Worm (Caenorhabditis elegans) whole organism, L2 larva: ENCODE results near the gene wdr-5.2.

Experiments used
- C34F6.9 ChIP-seq: fragments of 150-350 bp; optimal IDR thresholded peaks from 2 replicates; lab custom pipeline; 2014; ENCODE audit warnings: missing biosample characterization, missing genetic modification characterization
- F13H6.1 ChIP-seq: sonication (generic microtip); optimal IDR thresholded peaks from 2 replicates; lab custom pipeline; 2016; ENCODE audit warnings: missing genetic modification characterization, missing compliant biosample characterization
- R02D3.7 ChIP-seq: fragments of 150-350 bp; optimal IDR thresholded peaks from 2 replicates; lab custom pipeline; 2014; ENCODE audit warnings: missing biosample characterization, missing genetic modification characterization
- aly-2 ChIP-seq: fragments of 150-350 bp; optimal IDR thresholded peaks from 2 replicates; lab custom pipeline; 2014; ENCODE audit warnings: missing biosample characterization, missing genetic modification characterization
- ama-1 ChIP-seq: fragments of 150-350 bp; optimal IDR thresholded peaks from 2 replicates; lab custom pipeline; 2018; ENCODE audit warnings: inconsistent platforms
- blmp-1 ChIP-seq: sonication (generic microtip); optimal IDR thresholded peaks from 2 replicates; lab custom pipeline; 2017; ENCODE audit warnings: missing genetic modification characterization, mild to moderate bottlenecking, missing compliant biosample characterization, antibody characterized with exemption, moderate library complexity; ENCODE audit not compliant: insufficient read depth
- ceh-16 ChIP-seq: fragments of 150-350 bp; optimal IDR thresholded peaks from 2 replicates; lab custom pipeline; 2014; ENCODE audit warnings: missing biosample characterization, missing genetic modification characterization
- ceh-82 ChIP-seq: fragments of 150-350 bp; optimal IDR thresholded peaks from 2 replicates; lab custom pipeline; 2014; ENCODE audit warnings: missing biosample characterization, missing genetic modification characterization
- dmd-4 ChIP-seq: sonication (generic microtip); optimal IDR thresholded peaks from 2 replicates; lab custom pipeline; 2017; ENCODE audit warnings: missing biosample characterization, missing genetic modification characterization
- egl-27 ChIP-seq: sonication (generic microtip); optimal IDR thresholded peaks from 3 replicates; lab custom pipeline; 2017; ENCODE audit warnings: missing biosample characterization, missing genetic modification reagents, missing genetic modification characterization
- elt-1 ChIP-seq: fragments of 150-350 bp; optimal IDR thresholded peaks from 2 replicates; lab custom pipeline; 2014; ENCODE audit warnings: missing biosample characterization, missing genetic modification characterization
- fos-1 ChIP-seq: fragments of 150-350 bp; optimal IDR thresholded peaks from 2 replicates; lab custom pipeline; 2014; ENCODE audit warnings: missing biosample characterization, missing genetic modification characterization
- lin-11 ChIP-seq: fragments of 150-350 bp; sonication (generic microtip); optimal IDR thresholded peaks from 2 replicates; lab custom pipeline; 2014; ENCODE audit warnings: missing biosample characterization, missing genetic modification characterization, inconsistent platforms, mixed read lengths
- lsy-2 ChIP-seq, 2 experiments: fragments of 150-350 bp in 1 of 2; sonication (generic microtip) in 1 of 2; optimal IDR thresholded peaks; 2 replicates each; lab custom pipeline; 2014 to 2017; ENCODE audit warnings: missing biosample characterization in 2 of 2, missing genetic modification characterization in 2 of 2
- mdl-1 ChIP-seq, 2 experiments: fragments of 150-350 bp in 1 of 2; sonication (generic microtip) in 1 of 2; optimal IDR thresholded peaks; 2 replicates each; lab custom pipeline; 2017; ENCODE audit warnings: missing biosample characterization in 2 of 2, missing genetic modification characterization in 2 of 2
- nhr-10 ChIP-seq: sonication (generic microtip); optimal IDR thresholded peaks from 2 replicates; lab custom pipeline; 2017; ENCODE audit warnings: missing biosample characterization, missing genetic modification characterization
- nhr-11 ChIP-seq: fragments of 150-350 bp; optimal IDR thresholded peaks from 2 replicates; lab custom pipeline; 2014; ENCODE audit warnings: missing biosample characterization, missing genetic modification characterization
- nhr-12 ChIP-seq: fragments of 150-350 bp; optimal IDR thresholded peaks from 2 replicates; lab custom pipeline; 2014; ENCODE audit warnings: missing biosample characterization, missing genetic modification characterization
- nhr-129 ChIP-seq: fragments of 150-350 bp; optimal IDR thresholded peaks from 2 replicates; lab custom pipeline; 2014; ENCODE audit warnings: missing biosample characterization, missing genetic modification characterization
- nhr-21 ChIP-seq: fragments of 150-350 bp; optimal IDR thresholded peaks from 2 replicates; lab custom pipeline; 2014; ENCODE audit warnings: missing biosample characterization, missing genetic modification characterization
- nhr-23 ChIP-seq: fragments of 150-350 bp; optimal IDR thresholded peaks from 2 replicates; lab custom pipeline; 2014; ENCODE audit warnings: missing biosample characterization, missing genetic modification reagents, missing genetic modification characterization
- nhr-237 ChIP-seq: fragments of 150-350 bp; optimal IDR thresholded peaks from 2 replicates; lab custom pipeline; 2014; ENCODE audit warnings: missing biosample characterization, missing genetic modification characterization
- nhr-25 ChIP-seq: fragments of 150-350 bp; sonication (generic microtip); optimal IDR thresholded peaks from 3 replicates; lab custom pipeline; 2014; ENCODE audit warnings: missing biosample characterization, missing genetic modification characterization
- nhr-6 ChIP-seq: fragments of 150-350 bp; optimal IDR thresholded peaks from 2 replicates; lab custom pipeline; 2014; ENCODE audit warnings: missing biosample characterization, missing genetic modification characterization
- nhr-77 ChIP-seq: fragments of 150-350 bp; optimal IDR thresholded peaks from 2 replicates; lab custom pipeline; 2014; ENCODE audit warnings: missing biosample characterization, missing genetic modification characterization
- sem-4 ChIP-seq: fragments of 150-350 bp; optimal IDR thresholded peaks from 2 replicates; lab custom pipeline; 2014; ENCODE audit warnings: missing biosample characterization, missing genetic modification reagents, missing genetic modification characterization
- skn-1 ChIP-seq: sonication (generic microtip); optimal IDR thresholded peaks from 2 replicates; lab custom pipeline; 2017; ENCODE audit warnings: missing biosample characterization, missing genetic modification characterization
- sma-9 ChIP-seq, 2 experiments: fragments of 150-350 bp in 1 of 2; sonication (generic microtip) in 1 of 2; optimal IDR thresholded peaks; 2 replicates each; lab custom pipeline; 2014 to 2016; ENCODE audit warnings: missing genetic modification characterization in 2 of 2, mild to moderate bottlenecking in 1 of 2, missing biosample characterization in 1 of 2, missing compliant biosample characterization in 1 of 2, missing genetic modification reagents in 1 of 2, moderate library complexity in 1 of 2
- snpc-4 ChIP-seq: fragments of 150-350 bp; optimal IDR thresholded peaks from 2 replicates; lab custom pipeline; 2014; ENCODE audit warnings: missing biosample characterization, missing genetic modification characterization
- unc-39 ChIP-seq: fragments of 150-350 bp; optimal IDR thresholded peaks from 2 replicates; lab custom pipeline; 2014; ENCODE audit warnings: missing biosample characterization, missing genetic modification characterization
- unc-55 ChIP-seq: fragments of 150-350 bp; sonication (generic microtip); optimal IDR thresholded peaks from 3 replicates; lab custom pipeline; 2014; ENCODE audit warnings: missing biosample characterization, missing genetic modification reagents, missing genetic modification characterization
- unc-62 ChIP-seq: fragments of 150-350 bp; optimal IDR thresholded peaks from 2 replicates; lab custom pipeline; 2014; ENCODE audit warnings: missing biosample characterization, missing genetic modification reagents, missing genetic modification characterization
- zag-1 ChIP-seq: fragments of 150-350 bp; optimal IDR thresholded peaks from 2 replicates; lab custom pipeline; 2014; ENCODE audit warnings: missing biosample characterization, missing genetic modification characterization

The wdr-5.2 gene

ce11 chrX:14327398-14327797 is 22.5 kb upstream of the wdr-5.2 start, which contains the start of gene C11H1.7:
TSS of gene C11H1.7 (plus strand) at chrX:14327409.
- TF ChIP-seq unc-55 (peak; percentile 19), lsy-2 (tag; optimal IDR thresholded peaks at IDR 0.05; lab: Kevin White, UChicago) (no peak)
- TF ChIP-seq, all 48 proteins: peak for 1

ce11 chrX:14329348-14329747 is 20.6 kb upstream of the wdr-5.2 start:
- TF ChIP-seq nhr-12 (tag; lab: Kevin White, UChicago) (no peak), F13H6.1 (tag; lab: Kevin White, UChicago) (peak; percentile 15), egl-27 (peak; percentile 12)
- TF ChIP-seq, all 48 proteins: peak for 2

DNA sequence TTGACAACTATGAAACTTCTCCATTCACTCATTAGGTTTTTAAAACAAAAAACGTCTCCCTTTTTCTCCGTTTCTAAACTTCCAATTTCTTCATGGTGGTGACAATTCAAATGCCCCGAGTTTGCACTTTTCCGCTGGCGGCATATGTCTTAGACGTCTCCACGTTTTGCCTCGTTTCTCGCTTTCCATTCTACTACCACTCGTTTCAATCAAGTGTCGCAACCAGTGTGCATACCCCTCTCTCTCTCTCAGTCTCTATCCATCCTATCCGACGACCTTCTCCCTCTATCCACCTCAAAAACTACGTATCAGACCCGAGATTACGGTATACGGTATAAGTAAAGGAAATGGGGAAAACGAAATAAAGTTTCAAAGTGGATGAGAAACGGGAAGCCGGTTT is 15.8 kb upstream of the wdr-5.2 start:
- TF ChIP-seq fos-1 (tag; lab: Kevin White, UChicago) (peak; percentile 27), nhr-129 (tag; lab: Kevin White, UChicago) (peak; percentile 69), C34F6.9 (peak; percentile 27), nhr-6 (tag; lab: Kevin White, UChicago) (peak; percentile 28), lsy-2 (tag; optimal IDR thresholded peaks at IDR 0.05; lab: Kevin White, UChicago) (peak in 1 of 2 experiments; percentile 68), nhr-77 (tag; lab: Kevin White, UChicago) (no peak), nhr-11 (no peak), nhr-21 (tag; lab: Kevin White, UChicago) (peak; percentile 46), F13H6.1 (tag; lab: Kevin White, UChicago) (peak; percentile 26), elt-1 (no peak), unc-39 (tag; lab: Kevin White, UChicago) (no peak), blmp-1 (tag; lab: Kevin White, UChicago) (peak; percentile 32), sma-9 (GFP tag; optimal IDR thresholded peaks at IDR 0.05; lab: Kevin White, UChicago) (peak; percentile 61), sma-9 (tag; optimal IDR thresholded peaks at IDR 0.05; lab: Kevin White, UChicago) (no peak), ceh-16 (tag; lab: Kevin White, UChicago) (no peak), egl-27 (peak; percentile 26), unc-62 (GFP tag; lab: Kevin White, UChicago) (no peak)

- TF ChIP-seq nhr-23 (tag; lab: Kevin White, UChicago), result no peak
- TF ChIP-seq skn-1 (tag; lab: Kevin White, UChicago), result no peak
- no peak for TF ChIP-seq nhr-6 (tag; lab: Kevin White, UChicago)
- no peak for TF ChIP-seq dmd-4 (tag; lab: Kevin White, UChicago)
- no peak for TF ChIP-seq nhr-77 (tag; lab: Kevin White, UChicago)
- TF ChIP-seq sem-4 (tag; lab: Kevin White, UChicago), result no peak
- no peak for TF ChIP-seq nhr-10 (tag; lab: Kevin White, UChicago)
- no peak for TF ChIP-seq snpc-4 (tag; lab: Kevin White, UChicago)
- no peak for TF ChIP-seq zag-1 (tag; lab: Kevin White, UChicago)
- no peak for TF ChIP-seq mdl-1 (tag; optimal IDR thresholded peaks at IDR 0.05; lab: Kevin White, UChicago)
- no peak for TF ChIP-seq nhr-21 (tag; lab: Kevin White, UChicago)
- no peak for TF ChIP-seq C34F6.9
Measured at ce11 chrX:14335220-14335619, 14.7 kb upstream of the wdr-5.2 start, which contains the start of gene K04G11.1. TSS of gene K04G11.1 (plus strand) at chrX:14335520.

DNA sequence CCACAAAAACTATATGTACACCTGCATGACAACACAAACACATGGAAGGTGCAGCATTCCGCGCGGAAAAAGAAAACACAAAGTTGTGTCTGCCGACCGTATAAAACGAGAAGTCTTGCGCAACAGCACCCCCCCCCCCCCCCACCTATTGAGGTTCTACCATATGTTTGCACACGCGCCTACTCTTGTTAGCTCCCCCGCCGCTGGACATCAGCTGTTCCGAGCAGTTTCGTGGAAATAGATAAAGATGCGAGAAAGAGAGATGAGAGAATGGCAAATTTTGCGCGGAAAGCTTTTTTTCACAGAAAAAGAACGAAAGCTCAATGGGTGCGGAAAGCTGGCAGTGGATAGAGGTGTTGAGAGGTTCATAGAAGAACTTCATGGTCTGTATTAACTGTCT is 14.3 kb upstream of the wdr-5.2 start:
- TF ChIP-seq mdl-1 (tag; optimal IDR thresholded peaks at IDR 0.05; lab: Kevin White, UChicago) (no peak), blmp-1 (tag; lab: Kevin White, UChicago) (no peak), nhr-23 (tag; lab: Kevin White, UChicago) (no peak), lin-11 (tag; lab: Kevin White, UChicago) (no peak), sem-4 (tag; lab: Kevin White, UChicago) (no peak), R02D3.7 (tag; lab: Kevin White, UChicago) (no peak)
- TF ChIP-seq, all 48 proteins: peak for 0

ce11 chrX:14338896-14339295 is 11.0 kb upstream of the wdr-5.2 start:
- TF ChIP-seq unc-39 (tag; lab: Kevin White, UChicago) (no peak), aly-2 (tag; lab: Kevin White, UChicago) (no peak), R02D3.7 (tag; lab: Kevin White, UChicago) (no peak), nhr-129 (tag; lab: Kevin White, UChicago) (no peak), zag-1 (tag; lab: Kevin White, UChicago) (no peak), ama-1 (no peak), F13H6.1 (tag; lab: Kevin White, UChicago) (no peak), lin-11 (tag; lab: Kevin White, UChicago) (no peak), dmd-4 (tag; lab: Kevin White, UChicago) (no peak), nhr-25 (tag; lab: Kevin White, UChicago) (no peak), nhr-237 (tag; lab: Kevin White, UChicago) (no peak), ceh-82 (no peak), nhr-12 (tag; lab: Kevin White, UChicago) (no peak)
